Worm (Caenorhabditis elegans): ENCODE results near the gene M02D8.5.

ce11 chrX:8716822-8717221 is 44.6 kb downstream of the M02D8.5 start, which contains the start of gene F53A9.7:
- TF ChIP-seq dao-5 (tag; optimal IDR thresholded peaks at IDR 0.05) (no peak), W03F9.2 (tag; optimal IDR thresholded peaks at IDR 0.05) (no peak), him-1 (tag; optimal IDR thresholded peaks at IDR 0.05) (no peak)
